Worm (Caenorhabditis elegans) whole organism, young adult: ENCODE measurements around the gene igcm-1.
"Not testable (repeated sequence)": the region's sequence is repeated elsewhere in the genome, so short reads cannot be mapped to it uniquely, and the experiment has no call there.

Experiments
- B0019.2 ChIP-seq: fragments of 200-800 bp; sonication (Bioruptor generic); conservative IDR thresholded peaks from 2 replicates; pipeline ENCODE4 v1.3.6; 2022; ENCODE audit warnings: missing genetic modification reagents, missing genetic modification characterization, missing compliant biosample characterization
- B0261.1 ChIP-seq: sonication (generic microtip); optimal IDR thresholded peaks from 2 replicates; lab custom pipeline; 2016; ENCODE audit warnings: mild to moderate bottlenecking, missing genetic modification characterization, moderate library complexity, missing compliant biosample characterization
- C17E4.6 ChIP-seq: fragments of 200-800 bp; sonication (Bioruptor generic); IDR thresholded peaks from 2 replicates; pipeline ENCODE4 v1.3.6; 2022; ENCODE audit warnings: missing genetic modification reagents, missing genetic modification characterization, missing compliant biosample characterization
- F10E7.11 ChIP-seq: sonication (generic microtip); optimal IDR thresholded peaks from 2 replicates; lab custom pipeline; 2017; ENCODE audit warnings: mild to moderate bottlenecking, missing genetic modification characterization, moderate library complexity, missing compliant biosample characterization
- F23B12.7 ChIP-seq: sonication (generic microtip); optimal IDR thresholded peaks from 2 replicates; lab custom pipeline; 2017; ENCODE audit warnings: missing genetic modification characterization, mild to moderate bottlenecking, missing compliant biosample characterization, antibody characterized with exemption, moderate library complexity; ENCODE audit not compliant: insufficient read depth
- F37B4.10 ChIP-seq: fragments of 200-800 bp; sonication (Bioruptor generic); IDR thresholded peaks from 2 replicates; pipeline ENCODE4 v1.3.6; 2022; ENCODE audit warnings: missing genetic modification characterization, missing compliant biosample characterization
- F39B2.1 ChIP-seq: fragments of 200-800 bp; sonication (Bioruptor generic); IDR thresholded peaks from 2 replicates; pipeline ENCODE4 v1.3.6; 2022; ENCODE audit warnings: missing genetic modification reagents, missing genetic modification characterization, missing compliant biosample characterization
- F52B5.7 ChIP-seq: sonication (generic microtip); optimal IDR thresholded peaks from 2 replicates; lab custom pipeline; 2016; ENCODE audit warnings: mild to moderate bottlenecking, missing genetic modification characterization, missing compliant biosample characterization
- Y53F4B.3 ChIP-seq: fragments of 200-800 bp; sonication (Bioruptor generic); IDR thresholded peaks from 2 replicates; pipeline ENCODE4 v1.3.6; 2022; ENCODE audit warnings: missing genetic modification reagents, missing genetic modification characterization, missing compliant biosample characterization
- Y53G8AR.9 ChIP-seq: fragments of 200-800 bp; sonication (Bioruptor generic); conservative IDR thresholded peaks from 2 replicates; pipeline ENCODE4 v1.3.6; 2022; ENCODE audit warnings: missing genetic modification reagents, missing genetic modification characterization, missing compliant biosample characterization
- Y56A3A.18 ChIP-seq: fragments of 200-800 bp; sonication (Bioruptor generic); IDR thresholded peaks from 2 replicates; pipeline ENCODE4 v1.3.6; 2022; ENCODE audit warnings: missing genetic modification reagents, missing genetic modification characterization, missing compliant biosample characterization
- Y95B8A.8 ChIP-seq: fragments of 200-800 bp; sonication (Bioruptor generic); IDR thresholded peaks from 2 replicates; pipeline ENCODE4 v1.3.6; 2022; ENCODE audit warnings: missing genetic modification reagents, missing genetic modification characterization, missing compliant biosample characterization
- ama-1 ChIP-seq, 3 experiments: fragments of 150-350 bp in 1 of 3; sonication (generic microtip) in 2 of 3; optimal IDR thresholded peaks; 2 replicates each; lab custom pipeline; 2014 to 2018; ENCODE audit warnings: missing biosample characterization in 2 of 3, missing genetic modification characterization in 2 of 3, missing genetic modification reagents in 2 of 3
- aptf-2 ChIP-seq: fragments of 200-800 bp; sonication (Bioruptor generic); conservative IDR thresholded peaks from 2 replicates; pipeline ENCODE4 v1.3.6; 2022; ENCODE audit warnings: missing genetic modification reagents, missing genetic modification characterization, missing compliant biosample characterization
- atf-7 ChIP-seq: sonication (generic microtip); optimal IDR thresholded peaks from 2 replicates; lab custom pipeline; 2017; ENCODE audit warnings: mild to moderate bottlenecking, missing genetic modification characterization, missing compliant biosample characterization
- ccch-3 ChIP-seq: fragments of 200-800 bp; sonication (Bioruptor generic); optimal IDR thresholded peaks from 2 replicates; lab custom pipeline; 2018; ENCODE audit warnings: mild to moderate bottlenecking, missing genetic modification characterization, missing compliant biosample characterization
- ceh-27 ChIP-seq: fragments of 200-800 bp; sonication (Bioruptor generic); optimal IDR thresholded peaks from 2 replicates; lab custom pipeline; 2018; ENCODE audit warnings: mild to moderate bottlenecking, missing genetic modification characterization, moderate library complexity, missing compliant biosample characterization
- ceh-58 ChIP-seq: fragments of 200-800 bp; sonication (Bioruptor generic); IDR thresholded peaks from 2 replicates; pipeline ENCODE4 v1.3.6; 2022; ENCODE audit warnings: missing genetic modification characterization, missing compliant biosample characterization
- ceh-79 ChIP-seq: sonication (generic microtip); optimal IDR thresholded peaks from 2 replicates; lab custom pipeline; 2017; ENCODE audit warnings: mild to moderate bottlenecking, missing genetic modification characterization, missing compliant biosample characterization
- egl-44 ChIP-seq: fragments of 200-800 bp; sonication (Bioruptor generic); IDR thresholded peaks from 2 replicates; pipeline ENCODE4 v1.3.6; 2022; ENCODE audit warnings: missing genetic modification reagents, missing genetic modification characterization, missing compliant biosample characterization
- ekl-4 ChIP-seq: fragments of 200-800 bp; sonication (Bioruptor generic); IDR thresholded peaks from 2 replicates; pipeline ENCODE4 v1.3.6; 2022; ENCODE audit warnings: missing genetic modification reagents, missing genetic modification characterization, missing compliant biosample characterization
- fkh-3 ChIP-seq: sonication (generic microtip); optimal IDR thresholded peaks from 2 replicates; lab custom pipeline; 2016; ENCODE audit warnings: mild to moderate bottlenecking, missing genetic modification characterization, missing compliant biosample characterization
- hlh-12 ChIP-seq: sonication (generic microtip); optimal IDR thresholded peaks from 2 replicates; lab custom pipeline; 2016; ENCODE audit warnings: missing genetic modification characterization, missing compliant biosample characterization
- hlh-26 ChIP-seq: fragments of 200-800 bp; sonication (Bioruptor generic); conservative IDR thresholded peaks from 2 replicates; pipeline ENCODE4 v1.3.6; 2022; ENCODE audit warnings: missing genetic modification reagents, missing genetic modification characterization, missing compliant biosample characterization
- hmg-1.2 ChIP-seq: fragments of 200-800 bp; sonication (Bioruptor generic); IDR thresholded peaks from 2 replicates; pipeline ENCODE4 v1.3.6; 2022; ENCODE audit warnings: missing genetic modification reagents, missing genetic modification characterization, missing compliant biosample characterization
- lin-26 ChIP-seq: fragments of 200-800 bp; sonication (Bioruptor generic); IDR thresholded peaks from 2 replicates; pipeline ENCODE4 v1.3.6; 2022; ENCODE audit warnings: missing genetic modification reagents, missing genetic modification characterization, missing compliant biosample characterization
- lin-35 ChIP-seq, 3 experiments: fragments of 150-350 bp in 2 of 3; sonication (generic microtip) in 1 of 3; optimal IDR thresholded peaks; 2 replicates each; lab custom pipeline; 2014 to 2018; ENCODE audit warnings: missing biosample characterization in 3 of 3, missing genetic modification characterization in 3 of 3, missing genetic modification reagents in 3 of 3
- lir-1 ChIP-seq: fragments of 200-800 bp; sonication (Bioruptor generic); conservative IDR thresholded peaks from 2 replicates; pipeline ENCODE4 v1.3.6; 2022; ENCODE audit warnings: missing genetic modification reagents, missing genetic modification characterization, missing compliant biosample characterization
- lsl-1 ChIP-seq: fragments of 200-800 bp; sonication (Bioruptor generic); optimal IDR thresholded peaks from 2 replicates; lab custom pipeline; 2018; ENCODE audit warnings: mild to moderate bottlenecking, missing genetic modification characterization, moderate library complexity, missing compliant biosample characterization
- madf-10 ChIP-seq: sonication (generic microtip); optimal IDR thresholded peaks from 2 replicates; lab custom pipeline; 2016; ENCODE audit warnings: mild to moderate bottlenecking, missing genetic modification characterization, missing compliant biosample characterization
- madf-8 ChIP-seq: fragments of 200-800 bp; sonication (Bioruptor generic); conservative IDR thresholded peaks from 2 replicates; pipeline ENCODE4 v1.3.6; 2022; ENCODE audit warnings: missing genetic modification reagents, missing genetic modification characterization, missing compliant biosample characterization
- mcd-1 ChIP-seq: fragments of 200-800 bp; sonication (Bioruptor generic); IDR thresholded peaks from 2 replicates; pipeline ENCODE4 v1.3.6; 2022; ENCODE audit warnings: missing genetic modification reagents, missing genetic modification characterization, missing compliant biosample characterization
- nfya-2 ChIP-seq: fragments of 200-800 bp; sonication (Bioruptor generic); IDR thresholded peaks from 2 replicates; pipeline ENCODE4 v1.3.6; 2022; ENCODE audit warnings: missing genetic modification reagents, missing genetic modification characterization, missing compliant biosample characterization
- nhr-27 ChIP-seq: fragments of 200-800 bp; sonication (Bioruptor generic); optimal IDR thresholded peaks from 2 replicates; lab custom pipeline; 2018; ENCODE audit warnings: mild to moderate bottlenecking, missing genetic modification characterization, moderate library complexity, missing compliant biosample characterization
- nhr-80 ChIP-seq: sonication (generic microtip); optimal IDR thresholded peaks from 2 replicates; lab custom pipeline; 2016; ENCODE audit warnings: missing genetic modification characterization, missing compliant biosample characterization
- rcor-1 ChIP-seq: fragments of 200-800 bp; sonication (Bioruptor generic); IDR thresholded peaks from 2 replicates; pipeline ENCODE4 v1.3.6; 2022; ENCODE audit warnings: missing genetic modification reagents, missing genetic modification characterization, missing compliant biosample characterization
- snpc-4 ChIP-seq, 5 experiments: fragments of 150-350 bp in 1 of 5; sonication (generic microtip) in 4 of 5; optimal IDR thresholded peaks; 2 replicates each; lab custom pipeline; 2014 to 2018; ENCODE audit warnings: missing genetic modification characterization in 5 of 5, missing biosample characterization in 3 of 5, antibody characterized with exemption in 2 of 5, mild to moderate bottlenecking in 2 of 5, missing compliant biosample characterization in 2 of 5, missing genotype in 2 of 5, moderate library complexity in 2 of 5, missing genetic modification reagents in 1 of 5
- sptf-2 ChIP-seq: fragments of 200-800 bp; sonication (Bioruptor generic); optimal IDR thresholded peaks from 2 replicates; lab custom pipeline; 2018; ENCODE audit warnings: mild to moderate bottlenecking, missing genetic modification characterization, missing compliant biosample characterization
- tlf-1 ChIP-seq: fragments of 200-800 bp; sonication (Bioruptor generic); optimal IDR thresholded peaks from 2 replicates; lab custom pipeline; 2018; ENCODE audit warnings: mild to moderate bottlenecking, missing genetic modification characterization, missing compliant biosample characterization
- unc-130 ChIP-seq: sonication (generic microtip); optimal IDR thresholded peaks from 2 replicates; lab custom pipeline; 2016; ENCODE audit warnings: missing genetic modification reagents, missing genetic modification characterization, missing compliant biosample characterization
- zfh-2 ChIP-seq: fragments of 200-800 bp; sonication (Bioruptor generic); conservative IDR thresholded peaks from 2 replicates; pipeline ENCODE4 v1.3.6; 2022; ENCODE audit warnings: missing genetic modification reagents, missing genetic modification characterization, missing compliant biosample characterization
- ztf-3 ChIP-seq: fragments of 200-800 bp; sonication (Bioruptor generic); optimal IDR thresholded peaks from 2 replicates; lab custom pipeline; 2018; ENCODE audit warnings: mild to moderate bottlenecking, missing genetic modification characterization, missing compliant biosample characterization

igcm-1 gene

ce11 chrX:851421-851820 is at the start of gene igcm-1:
Gene igcm-1 (minus strand): TSS chrX:851521.
- TF ChIP-seq ztf-3 (GFP tag; lab: Kevin White, UChicago) (no peak), F10E7.11 (no peak)

- TF ChIP-seq madf-10 (tag; lab: Kevin White, UChicago) (no peak), lin-35 (GFP tag; optimal IDR thresholded peaks at IDR 0.05; lab: Kevin White, UChicago) (no peak), ccch-3 (no peak), aptf-2 (GFP tag; lab: Robert Waterston, UW) (no peak), sptf-2 (no peak), nhr-80 (tag; lab: Kevin White, UChicago) (no peak), B0019.2 (GFP tag; lab: Robert Waterston, UW) (no peak), snpc-4 (GFP tag; optimal IDR thresholded peaks at IDR 0.05; lab: Kevin White, UChicago) (no peak), snpc-4 (tag; optimal IDR thresholded peaks at IDR 0.05; lab: Kevin White, UChicago) (no peak), Y53G8AR.9 (GFP tag; lab: Robert Waterston, UW) (no peak), rcor-1 (GFP tag; lab: Robert Waterston, UW) (no peak), F23B12.7 (tag; lab: Kevin White, UChicago) (no peak), mcd-1 (no peak), ceh-79 (no peak), unc-130 (GFP tag; lab: Kevin White, UChicago) (no peak), F39B2.1 (no peak), lir-1 (GFP tag; lab: Robert Waterston, UW) (no peak), F52B5.7 (tag; lab: Kevin White, UChicago) (no peak), hlh-12 (tag; lab: Kevin White, UChicago) (no peak), fkh-3 (tag; lab: Kevin White, UChicago) (no peak)
These were observed 46.6 kb upstream of the igcm-1 start, which contains the start of gene mab-7 for ce11 chrX:897948-898347. Gene mab-7 (minus strand): TSS chrX:898048.

- TF ChIP-seq F37B4.10 (GFP tag; lab: Robert Waterston, UW) (0 out of 2 replicates have a peak, but pooled peaks have one; percentile 76), snpc-4 (tag; optimal IDR thresholded peaks at IDR 0.05; lab: Kevin White, UChicago) (peak in 1 of 4 experiments; percentile 83)
- not testable (repeated sequence) for TF ChIP-seq snpc-4 (GFP tag; optimal IDR thresholded peaks at IDR 0.05; lab: Kevin White, UChicago)
- TF ChIP-seq, all 124 proteins: peak for 2; not testable (repeated sequence) for 122
These were observed 41.2 kb upstream of the igcm-1 start for ce11 chrX:892537-892936.

ce11 chrX:888294-888693 is 37.0 kb upstream of the igcm-1 start, which contains the start of gene mam-1:
Gene mam-1 (minus strand): TSS chrX:888394.
- TF ChIP-seq Y56A3A.18 (GFP tag; lab: Robert Waterston, UW), result no peak
- no peak for TF ChIP-seq ceh-27
- TF ChIP-seq egl-44 (GFP tag; lab: Robert Waterston, UW), result no peak
- TF ChIP-seq ekl-4, result no peak
- no peak for TF ChIP-seq tlf-1 (GFP tag; lab: Kevin White, UChicago)

ce11 chrX:880367-880766 is 29.0 kb upstream of the igcm-1 start, which contains the start of gene ZC13.2:
Gene ZC13.2 (plus strand): TSS chrX:880667.
- TF ChIP-seq egl-44 (GFP tag; lab: Robert Waterston, UW) (no peak), mcd-1 (no peak), madf-8 (no peak), ama-1 (optimal IDR thresholded peaks at IDR 0.05; lab: Kevin White, UChicago) (no peak), ama-1 (GFP tag; optimal IDR thresholded peaks at IDR 0.05; lab: Kevin White, UChicago) (no peak), nhr-27 (tag; lab: Kevin White, UChicago) (no peak), B0261.1 (tag; lab: Kevin White, UChicago) (no peak), lin-26 (GFP tag; lab: Robert Waterston, UW) (no peak), C17E4.6 (GFP tag; lab: Robert Waterston, UW) (no peak), hlh-26 (GFP tag; lab: Robert Waterston, UW) (no peak), hmg-1.2 (GFP tag; lab: Robert Waterston, UW) (no peak), ceh-58 (no peak), Y53F4B.3 (GFP tag; lab: Robert Waterston, UW) (no peak), nfya-2 (GFP tag; lab: Robert Waterston, UW) (no peak), B0019.2 (GFP tag; lab: Robert Waterston, UW) (no peak), lsl-1 (no peak), zfh-2 (GFP tag; lab: Robert Waterston, UW) (no peak), lin-35 (GFP tag; optimal IDR thresholded peaks at IDR 0.05; lab: Kevin White, UChicago) (no peak), atf-7 (tag; lab: Kevin White, UChicago) (no peak), Y95B8A.8 (GFP tag; lab: Robert Waterston, UW) (no peak)
- TF ChIP-seq, all 124 proteins: peak for 0
